Worm (Caenorhabditis elegans): ENCODE results near the gene blos-8.
A peak's percentile ranks its signal among the peaks of the same experiment; 100 is the strongest.

The blos-8 gene

ce11 chrX:15466032-15466431 is 35.0 kb upstream of the blos-8 start, which contains the start of gene sprr-1:
Gene sprr-1, plus strand, starts transcription at chrX:15466300.
- no peak for TF ChIP-seq ceh-83 (GFP tag; optimal IDR thresholded peaks at IDR 0.05)
- TF ChIP-seq cnd-1 (tag; optimal IDR thresholded peaks at IDR 0.05), result no peak
- no peak for TF ChIP-seq unc-39 (tag; optimal IDR thresholded peaks at IDR 0.05)
- TF ChIP-seq nhr-2 (tag; optimal IDR thresholded peaks at IDR 0.05), result no peak

- peak; percentile 11 for TF ChIP-seq ces-1 (GFP tag; optimal IDR thresholded peaks at IDR 0.05)
- no peak for TF ChIP-seq lin-13 (tag; optimal IDR thresholded peaks at IDR 0.05)
Observed at ce11 chrX:15465050-15465449, 34.1 kb upstream of the blos-8 start.

ce11 chrX:15446292-15446794 is 15.3 kb upstream of the blos-8 start, which contains the start of gene R03A10.5:
Gene R03A10.5, plus strand, starts transcription at chrX:15446722.
- no peak for TF ChIP-seq flh-1 (GFP tag; optimal IDR thresholded peaks at IDR 0.05)
- TF ChIP-seq lin-13 (tag; optimal IDR thresholded peaks at IDR 0.05), result no peak
- no peak for TF ChIP-seq cnd-1 (tag; optimal IDR thresholded peaks at IDR 0.05)
- TF ChIP-seq sem-2 (GFP tag; optimal IDR thresholded peaks at IDR 0.05), result no peak
- TF ChIP-seq pha-4 (tag; optimal IDR thresholded peaks at IDR 0.05), result no peak
- no peak for TF ChIP-seq mep-1 (tag; optimal IDR thresholded peaks at IDR 0.05)
- TF ChIP-seq nhr-12 (tag; optimal IDR thresholded peaks at IDR 0.05), result no peak
- TF ChIP-seq unc-39 (tag; optimal IDR thresholded peaks at IDR 0.05), result no peak
- no peak for TF ChIP-seq nhr-237 (tag; optimal IDR thresholded peaks at IDR 0.05)
- TF ChIP-seq mab-5 (tag; optimal IDR thresholded peaks at IDR 0.05), result no peak
- no peak for TF ChIP-seq ham-2 (GFP tag; optimal IDR thresholded peaks at IDR 0.05)
- no peak for TF ChIP-seq ceh-43 (GFP tag; optimal IDR thresholded peaks at IDR 0.05)
- TF ChIP-seq drap-1 (GFP tag; optimal IDR thresholded peaks at IDR 0.05), result no peak
- no peak for TF ChIP-seq nhr-28 (tag; optimal IDR thresholded peaks at IDR 0.05)
- TF ChIP-seq lin-32 (GFP tag; optimal IDR thresholded peaks at IDR 0.05), result no peak

ce11 chrX:15441686-15442067 is 10.7 kb upstream of the blos-8 start, which contains the start of gene nkat-3:
Gene nkat-3, plus strand, starts transcription at chrX:15441731.
- TF ChIP-seq pha-4 (tag; optimal IDR thresholded peaks at IDR 0.05) (no peak), zip-8 (tag; optimal IDR thresholded peaks at IDR 0.05) (no peak), sem-2 (GFP tag; optimal IDR thresholded peaks at IDR 0.05) (no peak), M03D4.4 (tag; optimal IDR thresholded peaks at IDR 0.05) (no peak), tbx-8 (GFP tag; optimal IDR thresholded peaks at IDR 0.05) (no peak), nhr-12 (tag; optimal IDR thresholded peaks at IDR 0.05) (no peak), snpc-4 (tag; optimal IDR thresholded peaks at IDR 0.05) (no peak), nhr-28 (tag; optimal IDR thresholded peaks at IDR 0.05) (no peak), ztf-11 (tag; optimal IDR thresholded peaks at IDR 0.05) (no peak), unc-120 (tag; optimal IDR thresholded peaks at IDR 0.05; ENCODE audit: poor library complexity, severe bottlenecking) (no peak), unc-62 (GFP tag; optimal IDR thresholded peaks at IDR 0.05) (no peak), nhr-2 (tag; optimal IDR thresholded peaks at IDR 0.05) (no peak), lsy-2 (tag; optimal IDR thresholded peaks at IDR 0.05) (no peak), cnd-1 (tag; optimal IDR thresholded peaks at IDR 0.05) (no peak), drap-1 (GFP tag; optimal IDR thresholded peaks at IDR 0.05) (no peak), flh-1 (GFP tag; optimal IDR thresholded peaks at IDR 0.05) (no peak), hlh-1 (tag; optimal IDR thresholded peaks at IDR 0.05) (no peak), ceh-83 (GFP tag; optimal IDR thresholded peaks at IDR 0.05) (no peak), elt-1 (tag; optimal IDR thresholded peaks at IDR 0.05; ENCODE audit: borderline replicate concordance, insufficient read depth) (no peak)

ce11 chrX:15440744-15441685 is 10.0 kb upstream of the blos-8 start, which contains the start of gene mocs-1:
Gene mocs-1, minus strand, starts transcription at chrX:15440794.
- TF ChIP-seq elt-3 (tag; optimal IDR thresholded peaks at IDR 0.05), result peak; percentile 35
- no peak for TF ChIP-seq bed-3 (GFP tag; optimal IDR thresholded peaks at IDR 0.05)
